Worm (Caenorhabditis elegans) whole organism, late embryonic: ENCODE measurements around the gene F38A5.8.
A peak's percentile ranks its signal among the peaks of the same experiment; 100 is the strongest.

Experiments used
- C08G9.2 ChIP-seq: sonication (generic microtip); optimal IDR thresholded peaks from 2 replicates; lab custom pipeline; 2016; ENCODE audit warnings: mild to moderate bottlenecking, missing genetic modification characterization, moderate library complexity, missing compliant biosample characterization
- C38D4.7 ChIP-seq: fragments of 200-800 bp; sonication (Bioruptor generic); optimal IDR thresholded peaks from 2 replicates; lab custom pipeline; 2018; ENCODE audit warnings: mild to moderate bottlenecking, missing genetic modification characterization, moderate library complexity, missing compliant biosample characterization
- F13H6.1 ChIP-seq: sonication (generic microtip); optimal IDR thresholded peaks from 2 replicates; lab custom pipeline; 2016; ENCODE audit warnings: missing genetic modification characterization, missing compliant biosample characterization
- K02D7.2 ChIP-seq: sonication (generic microtip); optimal IDR thresholded peaks from 2 replicates; lab custom pipeline; 2017; ENCODE audit warnings: mild to moderate bottlenecking, missing genetic modification characterization, missing compliant biosample characterization
- T23F11.4 ChIP-seq: fragments of 200-800 bp; sonication (Bioruptor generic); optimal IDR thresholded peaks from 2 replicates; lab custom pipeline; 2018; ENCODE audit warnings: mild to moderate bottlenecking, missing genetic modification characterization, missing compliant biosample characterization
- ahr-1 ChIP-seq: sonication (generic microtip); optimal IDR thresholded peaks from 2 replicates; lab custom pipeline; 2016; ENCODE audit warnings: missing genetic modification characterization, missing compliant biosample characterization
- ceh-18 ChIP-seq: sonication (generic microtip); optimal IDR thresholded peaks from 2 replicates; lab custom pipeline; 2016; ENCODE audit warnings: missing genetic modification characterization, missing compliant biosample characterization
- ceh-19 ChIP-seq: fragments of 200-800 bp; sonication (Bioruptor generic); optimal IDR thresholded peaks from 2 replicates; lab custom pipeline; 2018; ENCODE audit warnings: mild to moderate bottlenecking, missing genetic modification characterization, missing compliant biosample characterization
- ceh-22 ChIP-seq: sonication (generic microtip); optimal IDR thresholded peaks from 2 replicates; lab custom pipeline; 2017; ENCODE audit warnings: missing biosample characterization, missing genetic modification characterization
- ceh-30 ChIP-seq: fragments of 150-350 bp; optimal IDR thresholded peaks from 2 replicates; lab custom pipeline; 2014; ENCODE audit warnings: missing biosample characterization, missing genetic modification characterization
- ceh-31 ChIP-seq: sonication (generic microtip); optimal IDR thresholded peaks from 2 replicates; lab custom pipeline; 2016; ENCODE audit warnings: missing genetic modification characterization, missing compliant biosample characterization
- ceh-34 ChIP-seq: sonication (generic microtip); optimal IDR thresholded peaks from 2 replicates; lab custom pipeline; 2016; ENCODE audit warnings: mild to moderate bottlenecking, missing genetic modification characterization, missing compliant biosample characterization
- ceh-48 ChIP-seq: sonication (generic microtip); optimal IDR thresholded peaks from 2 replicates; lab custom pipeline; 2016; ENCODE audit warnings: missing genetic modification characterization, inconsistent platforms, missing compliant biosample characterization
- ceh-6 ChIP-seq: fragments of 200-800 bp; sonication (Bioruptor generic); optimal IDR thresholded peaks from 2 replicates; lab custom pipeline; 2018; ENCODE audit warnings: mild to moderate bottlenecking, missing genetic modification characterization, missing compliant biosample characterization
- ceh-9 ChIP-seq: sonication (generic microtip); optimal IDR thresholded peaks from 2 replicates; lab custom pipeline; 2016; ENCODE audit warnings: mild to moderate bottlenecking, missing genetic modification characterization, inconsistent platforms, missing compliant biosample characterization
- che-1 ChIP-seq: sonication (generic microtip); optimal IDR thresholded peaks from 2 replicates; lab custom pipeline; 2016; ENCODE audit warnings: mild to moderate bottlenecking, missing genetic modification characterization, missing compliant biosample characterization
- dve-1 ChIP-seq: sonication (generic microtip); optimal IDR thresholded peaks from 2 replicates; lab custom pipeline; 2017; ENCODE audit warnings: antibody characterized with exemption, mild to moderate bottlenecking, missing genetic modification characterization, missing compliant biosample characterization
- elt-4 ChIP-seq: sonication (generic microtip); optimal IDR thresholded peaks from 2 replicates; lab custom pipeline; 2016; ENCODE audit warnings: missing genetic modification characterization, missing compliant biosample characterization
- ets-4 ChIP-seq: sonication (generic microtip); optimal IDR thresholded peaks from 2 replicates; lab custom pipeline; 2016; ENCODE audit warnings: missing genetic modification characterization, missing compliant biosample characterization
- eyg-1 ChIP-seq: sonication (generic microtip); optimal IDR thresholded peaks from 2 replicates; lab custom pipeline; 2016; ENCODE audit warnings: missing genotype, missing genetic modification characterization, missing compliant biosample characterization
- fax-1 ChIP-seq: sonication (generic microtip); optimal IDR thresholded peaks from 2 replicates; lab custom pipeline; 2016; ENCODE audit warnings: missing genotype, missing genetic modification characterization, missing compliant biosample characterization
- gmeb-2 ChIP-seq: sonication (generic microtip); optimal IDR thresholded peaks from 2 replicates; lab custom pipeline; 2016; ENCODE audit warnings: missing genetic modification characterization, inconsistent platforms, missing compliant biosample characterization
- hlh-30 ChIP-seq: sonication (generic microtip); optimal IDR thresholded peaks from 2 replicates; lab custom pipeline; 2017; ENCODE audit warnings: antibody characterized with exemption, missing genetic modification characterization, missing compliant biosample characterization; ENCODE audit not compliant: insufficient read depth
- lim-6 ChIP-seq: sonication (generic microtip); optimal IDR thresholded peaks from 2 replicates; lab custom pipeline; 2016; ENCODE audit warnings: missing genetic modification characterization, missing compliant biosample characterization
- lin-11 ChIP-seq: fragments of 200-800 bp; sonication (Bioruptor generic); optimal IDR thresholded peaks from 2 replicates; lab custom pipeline; 2018; ENCODE audit warnings: mild to moderate bottlenecking, missing genetic modification characterization, missing compliant biosample characterization
- nfya-1 ChIP-seq: sonication (generic microtip); optimal IDR thresholded peaks from 2 replicates; lab custom pipeline; 2017; ENCODE audit warnings: missing genetic modification characterization, mild to moderate bottlenecking, missing compliant biosample characterization, antibody characterized with exemption, moderate library complexity
- nhr-11 ChIP-seq: fragments of 150-350 bp; optimal IDR thresholded peaks from 2 replicates; lab custom pipeline; 2014; ENCODE audit warnings: missing biosample characterization, missing genetic modification characterization
- npax-4 ChIP-seq: sonication (generic microtip); optimal IDR thresholded peaks from 2 replicates; lab custom pipeline; 2016; ENCODE audit warnings: missing genetic modification characterization, missing compliant biosample characterization
- pha-4 ChIP-seq: fragments of 150-350 bp; optimal IDR thresholded peaks from 2 replicates; lab custom pipeline; 2018; ENCODE audit warnings: missing biosample characterization, missing genetic modification reagents, missing genetic modification characterization
- pqm-1 ChIP-seq: sonication (generic microtip); optimal IDR thresholded peaks from 2 replicates; lab custom pipeline; 2016; ENCODE audit warnings: missing genetic modification characterization, missing compliant biosample characterization
- pros-1 ChIP-seq: fragments of 150-350 bp; optimal IDR thresholded peaks from 2 replicates; lab custom pipeline; 2014; ENCODE audit warnings: missing biosample characterization, missing genetic modification reagents, missing genetic modification characterization
- rnt-1 ChIP-seq: sonication (generic microtip); optimal IDR thresholded peaks from 2 replicates; lab custom pipeline; 2016; ENCODE audit warnings: missing genetic modification characterization, missing compliant biosample characterization
- sdc-2 ChIP-seq: sonication (generic microtip); optimal IDR thresholded peaks from 2 replicates; lab custom pipeline; 2016; ENCODE audit warnings: missing genotype, missing genetic modification characterization, missing compliant biosample characterization
- sox-4 ChIP-seq: sonication (generic microtip); optimal IDR thresholded peaks from 2 replicates; lab custom pipeline; 2017; ENCODE audit warnings: mild to moderate bottlenecking, missing genetic modification characterization, inconsistent platforms, missing compliant biosample characterization
- tbx-2 ChIP-seq: sonication (generic microtip); optimal IDR thresholded peaks from 2 replicates; lab custom pipeline; 2016; ENCODE audit warnings: missing genetic modification characterization, missing compliant biosample characterization
- tbx-7 ChIP-seq: sonication (generic microtip); optimal IDR thresholded peaks from 2 replicates; lab custom pipeline; 2016; ENCODE audit warnings: missing genotype, missing genetic modification characterization, missing compliant biosample characterization
- unc-3 ChIP-seq, 2 experiments: fragments of 200-800 bp in 1 of 2; sonication (Bioruptor generic) in 1 of 2; sonication (generic microtip) in 1 of 2; conservative IDR thresholded peaks in 1 of 2; optimal IDR thresholded peaks in 1 of 2; 2 replicates each; pipeline versions ENCODE4 v1.3.6 to Lab custom; 2016 to 2022; ENCODE audit warnings: missing compliant biosample characterization in 2 of 2, missing genetic modification characterization in 2 of 2, missing genetic modification reagents in 1 of 2
- unc-42 ChIP-seq: sonication (generic microtip); optimal IDR thresholded peaks from 2 replicates; lab custom pipeline; 2016; ENCODE audit warnings: missing genotype, missing genetic modification characterization, missing compliant biosample characterization
- unc-55 ChIP-seq: sonication (generic microtip); optimal IDR thresholded peaks from 2 replicates; lab custom pipeline; 2017; ENCODE audit warnings: missing biosample characterization, missing genetic modification reagents, missing genetic modification characterization
- unc-86 ChIP-seq: sonication (generic microtip); optimal IDR thresholded peaks from 2 replicates; lab custom pipeline; 2016; ENCODE audit warnings: missing genetic modification characterization, missing compliant biosample characterization
- zip-5 ChIP-seq: sonication (generic microtip); optimal IDR thresholded peaks from 2 replicates; lab custom pipeline; 2016; ENCODE audit warnings: missing genetic modification characterization, missing compliant biosample characterization
- ztf-16 ChIP-seq: sonication (generic microtip); optimal IDR thresholded peaks from 2 replicates; lab custom pipeline; 2017; ENCODE audit warnings: missing genetic modification characterization, missing compliant biosample characterization

F38A5.8 gene

DNA sequence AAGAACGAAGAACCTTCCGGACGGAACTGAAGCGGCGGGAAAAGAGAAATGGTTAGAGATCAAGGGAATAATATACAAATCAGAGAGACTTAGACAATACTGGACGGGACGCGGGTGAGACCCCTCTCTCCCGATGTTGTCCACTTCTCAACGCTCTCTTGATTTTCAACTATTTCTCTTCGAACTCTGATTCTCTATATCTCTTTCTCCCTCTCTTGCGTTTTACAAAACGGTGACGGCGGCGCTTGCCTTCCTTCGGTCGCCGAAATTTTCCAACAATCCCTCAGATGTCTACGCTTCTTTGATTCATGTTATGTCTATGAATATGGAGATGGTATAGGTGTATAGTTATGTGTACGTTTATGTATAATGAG is 22.8 kb upstream of the F38A5.8 start (continued):
- no peak for TF ChIP-seq zip-5 (tag; lab: Kevin White, UChicago)
- peak; percentile 55 for TF ChIP-seq ceh-34
- no peak for TF ChIP-seq pqm-1 (tag; lab: Kevin White, UChicago)
- TF ChIP-seq sox-4 (tag; lab: Kevin White, UChicago), result no peak
- peak; percentile 32 for TF ChIP-seq pros-1 (tag; lab: Kevin White, UChicago)
- no peak for TF ChIP-seq ceh-19 (GFP tag; lab: Kevin White, UChicago)
- no peak for TF ChIP-seq eyg-1 (tag; lab: Kevin White, UChicago)
- TF ChIP-seq ceh-6 (GFP tag; lab: Kevin White, UChicago), result no peak
- no peak for TF ChIP-seq ceh-9 (tag; lab: Kevin White, UChicago)
- no peak for TF ChIP-seq C08G9.2
- peak; percentile 23 for TF ChIP-seq ceh-30 (tag; lab: Kevin White, UChicago)
- TF ChIP-seq ets-4 (tag; lab: Kevin White, UChicago), result peak; percentile 50
- peak; percentile 15 for TF ChIP-seq unc-55 (GFP tag; lab: Kevin White, UChicago)
- TF ChIP-seq F13H6.1 (tag; lab: Kevin White, UChicago), result peak; percentile 25
- no peak for TF ChIP-seq pha-4 (tag; lab: Kevin White, UChicago)
- TF ChIP-seq unc-42 (tag; lab: Kevin White, UChicago), result no peak
- TF ChIP-seq rnt-1 (tag; lab: Kevin White, UChicago), result peak; percentile 86
- TF ChIP-seq ceh-22 (tag; lab: Kevin White, UChicago), result peak; percentile 29
- peak; percentile 57 for TF ChIP-seq nfya-1 (tag; lab: Kevin White, UChicago)
- TF ChIP-seq ztf-16 (tag; lab: Kevin White, UChicago), result no peak
- TF ChIP-seq ceh-31, result peak; percentile 70
- no peak for TF ChIP-seq nhr-11 (tag; lab: Kevin White, UChicago)

DNA sequence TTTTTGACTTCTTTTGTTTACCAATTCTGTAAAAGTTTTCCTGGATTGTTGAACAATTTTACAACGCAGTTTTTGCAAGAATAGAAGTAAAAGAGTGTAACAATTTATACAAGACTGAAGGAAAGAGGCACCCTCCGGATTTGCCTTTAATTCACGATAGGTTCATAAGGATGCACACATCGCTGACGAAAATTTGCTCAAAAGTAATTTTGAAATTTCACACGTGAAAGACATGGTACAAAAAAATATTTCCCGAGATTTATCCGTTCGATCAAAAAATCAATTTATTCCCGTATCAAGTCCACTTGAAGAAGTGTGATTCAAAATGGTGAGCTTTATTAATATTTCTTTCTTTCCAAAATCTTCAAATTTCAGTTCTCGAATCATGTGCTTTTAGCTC is 21.6 kb upstream of the F38A5.8 start, which contains the start of gene C43G2.3:
Gene C43G2.3, plus strand, starts transcription at position 301 of the 400 bp plus-strand sequence.
- TF ChIP-seq ceh-19 (GFP tag; lab: Kevin White, UChicago) (no peak), zip-5 (tag; lab: Kevin White, UChicago) (no peak), hlh-30 (no peak), ceh-30 (tag; lab: Kevin White, UChicago) (no peak)

DNA sequence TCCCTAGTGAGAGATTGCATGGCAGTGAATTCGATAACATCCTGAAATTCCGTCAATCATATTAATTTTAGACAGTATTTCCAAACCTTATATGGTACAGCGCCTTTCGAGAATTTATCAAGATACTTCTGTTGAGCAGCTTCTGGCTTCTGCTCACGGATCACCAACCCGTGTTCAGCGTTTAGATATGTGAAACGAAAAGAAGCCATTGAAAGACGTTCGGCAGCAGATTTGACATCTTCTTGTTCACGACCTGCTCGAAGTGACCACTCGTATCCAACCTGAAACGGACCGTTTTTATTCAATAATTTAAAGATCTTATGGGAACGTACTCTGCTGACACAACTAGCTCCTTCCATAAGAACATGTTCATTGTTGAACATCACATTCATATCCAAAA is 17.9 kb upstream of the F38A5.8 start:
- TF ChIP-seq rnt-1 (tag; lab: Kevin White, UChicago), result no peak
- TF ChIP-seq che-1, result no peak
- no peak for TF ChIP-seq ceh-18 (tag; lab: Kevin White, UChicago)
- TF ChIP-seq hlh-30, result no peak
- no peak for TF ChIP-seq lim-6
- TF ChIP-seq T23F11.4, result no peak
- TF ChIP-seq tbx-7 (tag; lab: Kevin White, UChicago), result no peak

DNA sequence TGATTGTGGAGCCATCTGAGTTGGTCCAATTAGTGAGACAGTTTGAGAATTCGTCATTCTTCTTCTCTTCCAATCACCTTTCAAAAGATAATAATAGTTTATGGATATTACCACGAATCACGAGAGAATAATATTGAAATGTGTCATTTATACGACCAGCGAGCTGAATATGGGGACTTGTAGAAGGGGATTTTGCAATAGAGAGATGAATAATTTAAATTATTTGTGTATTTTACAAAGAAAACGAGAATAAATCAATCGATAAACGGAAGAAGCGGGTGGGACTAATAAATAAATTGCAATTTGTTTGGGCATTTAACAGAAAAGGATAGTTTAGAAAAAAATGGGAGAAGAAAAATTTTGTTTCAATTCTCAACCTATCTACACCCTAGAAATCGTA is 16.9 kb upstream of the F38A5.8 start, which contains the start of gene odr-8:
Gene odr-8, minus strand, starts transcription at position 101 of the 400 bp plus-strand sequence.
- no peak for TF ChIP-seq ceh-48 (tag; lab: Kevin White, UChicago)
- no peak for TF ChIP-seq C08G9.2
- TF ChIP-seq fax-1 (tag; lab: Kevin White, UChicago), result no peak
- TF ChIP-seq unc-42 (tag; lab: Kevin White, UChicago), result no peak
- TF ChIP-seq rnt-1 (tag; lab: Kevin White, UChicago), result no peak
- TF ChIP-seq K02D7.2 (tag; lab: Kevin White, UChicago), result no peak
- no peak for TF ChIP-seq gmeb-2 (tag; lab: Kevin White, UChicago)
- no peak for TF ChIP-seq zip-5 (tag; lab: Kevin White, UChicago)
- no peak for TF ChIP-seq pqm-1 (tag; lab: Kevin White, UChicago)
- no peak for TF ChIP-seq che-1
- no peak for TF ChIP-seq ets-4 (tag; lab: Kevin White, UChicago)
- TF ChIP-seq ceh-9 (tag; lab: Kevin White, UChicago), result no peak
- TF ChIP-seq pha-4 (tag; lab: Kevin White, UChicago), result no peak
- no peak for TF ChIP-seq nhr-11 (tag; lab: Kevin White, UChicago)

DNA sequence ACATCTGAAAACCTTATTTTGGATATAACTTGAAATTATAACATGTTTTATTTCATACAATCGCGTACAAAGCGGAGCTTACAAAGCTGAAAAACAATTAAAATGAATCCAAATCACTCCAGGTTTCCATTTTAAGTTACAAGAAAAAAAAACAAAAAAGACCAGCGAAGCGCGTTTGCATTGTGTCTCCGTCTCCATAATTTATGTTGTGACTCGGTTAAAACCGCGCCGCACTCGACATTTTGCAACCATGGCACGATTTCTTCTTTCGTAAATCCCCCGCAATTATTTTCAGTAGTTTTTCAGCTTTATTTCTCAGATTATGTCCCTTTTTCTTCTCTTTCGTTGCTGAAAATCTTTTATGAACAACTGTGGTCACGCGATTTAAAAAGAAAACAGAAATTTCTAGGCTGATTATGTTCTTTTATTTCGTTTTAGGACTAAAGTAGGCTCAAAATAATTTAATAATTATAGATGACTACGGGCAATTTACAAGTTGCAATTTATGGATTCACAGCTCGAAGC is 14.1 kb upstream of the F38A5.8 start, which contains the start of the genes F38A5.2 and dnj-11:
Gene F38A5.2, minus strand, starts transcription at position 4 of the 525 bp plus-strand sequence.
Gene dnj-11, plus strand, starts transcription at position 475 of the 525 bp plus-strand sequence.
- TF ChIP-seq unc-3 (GFP tag; conservative IDR thresholded peaks at IDR 0.05; lab: Robert Waterston, UW) (no peak), unc-3 (tag; optimal IDR thresholded peaks at IDR 0.05; lab: Kevin White, UChicago) (no peak), ahr-1 (tag; lab: Kevin White, UChicago) (no peak), elt-4 (no peak), ceh-31 (peak; percentile 72), unc-86 (tag; lab: Kevin White, UChicago) (no peak), nhr-11 (tag; lab: Kevin White, UChicago) (no peak), nfya-1 (tag; lab: Kevin White, UChicago) (peak; percentile 48), C38D4.7 (no peak), tbx-2 (peak; percentile 33), lin-11 (tag; lab: Kevin White, UChicago) (no peak), npax-4 (no peak), dve-1 (tag; lab: Kevin White, UChicago) (peak; percentile 42), ceh-34 (peak; percentile 26), ceh-6 (GFP tag; lab: Kevin White, UChicago) (no peak), sdc-2 (no peak), hlh-30 (peak; percentile 14), ceh-18 (tag; lab: Kevin White, UChicago) (peak; percentile 39)
